Worm (Caenorhabditis elegans) whole organism, L4/young adult: ENCODE data around the gene orc-4.

Experiments
- W03F9.2 ChIP-seq: fragments of 150-350 bp; optimal IDR thresholded peaks from 2 replicates; lab custom pipeline; 2014; ENCODE audit warnings: missing biosample characterization, missing genetic modification characterization
- dao-5 ChIP-seq: sonication (generic microtip); optimal IDR thresholded peaks from 2 replicates; lab custom pipeline; 2016; ENCODE audit warnings: missing genotype, missing genetic modification characterization, moderate library complexity, missing compliant biosample characterization
- him-1 ChIP-seq: sonication (generic microtip); optimal IDR thresholded peaks from 2 replicates; lab custom pipeline; 2016; ENCODE audit warnings: missing genotype, missing genetic modification reagents, missing genetic modification characterization, missing compliant biosample characterization

orc-4 gene

DNA sequence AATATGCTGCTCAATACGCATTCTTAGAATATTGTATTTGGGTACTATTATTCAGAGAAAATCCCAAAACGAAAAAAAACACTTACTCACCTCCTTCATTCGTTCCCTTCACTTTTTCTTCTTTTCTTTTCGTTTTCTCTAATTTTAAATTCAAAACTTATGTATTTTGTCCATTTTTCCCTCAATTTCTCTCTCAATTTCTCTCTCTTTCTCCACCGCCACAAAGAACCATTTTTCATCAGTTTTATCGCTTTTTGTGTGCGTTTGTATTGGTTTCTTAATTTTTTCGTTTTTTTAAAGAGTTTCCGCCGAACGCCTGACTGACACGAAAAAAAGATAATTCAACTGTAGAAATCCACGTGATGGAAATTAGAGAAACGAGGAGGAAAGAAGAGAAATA, 8.7 kb downstream of the orc-4 start, which contains the start of gene cnt-2:
cnt-2 (plus strand) TSS at position 301 of the 400 bp plus-strand sequence.
- TF ChIP-seq dao-5 (tag; lab: Kevin White, UChicago), result no peak
- TF ChIP-seq W03F9.2, result no peak
- no peak for TF ChIP-seq him-1 (tag; lab: Kevin White, UChicago)

ce11 chrIII:10656069-10656468, 10.1 kb downstream of the orc-4 start:
- TF ChIP-seq him-1 (tag; lab: Kevin White, UChicago), result no peak
- no peak for TF ChIP-seq dao-5 (tag; lab: Kevin White, UChicago)
- no peak for TF ChIP-seq W03F9.2

ce11 chrIII:10657661-10658060, 11.7 kb downstream of the orc-4 start:
- TF ChIP-seq him-1 (tag; lab: Kevin White, UChicago) (no peak), dao-5 (tag; lab: Kevin White, UChicago) (no peak), W03F9.2 (no peak)

DNA sequence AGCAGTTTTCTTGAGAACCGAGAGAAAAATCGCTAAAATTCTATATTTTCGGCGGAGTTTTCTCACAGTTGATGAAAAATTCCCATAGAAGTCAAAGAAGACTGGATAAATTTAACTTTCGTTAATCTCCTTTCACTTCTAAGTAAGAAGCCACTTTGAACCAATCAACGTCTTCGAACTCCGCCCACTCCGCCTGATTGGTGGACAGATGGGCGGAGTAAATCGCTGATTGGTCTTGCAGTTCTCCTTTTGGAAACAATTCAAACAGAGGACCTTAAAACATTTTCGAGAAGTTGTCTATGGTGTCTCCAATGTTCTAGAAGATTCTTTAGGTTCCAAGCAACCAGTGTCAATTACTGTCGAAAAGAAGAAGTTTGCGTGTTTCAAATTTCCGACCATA, 12.4 kb downstream of the orc-4 start:
- TF ChIP-seq dao-5 (tag; lab: Kevin White, UChicago) (no peak), W03F9.2 (no peak), him-1 (tag; lab: Kevin White, UChicago) (no peak)

DNA sequence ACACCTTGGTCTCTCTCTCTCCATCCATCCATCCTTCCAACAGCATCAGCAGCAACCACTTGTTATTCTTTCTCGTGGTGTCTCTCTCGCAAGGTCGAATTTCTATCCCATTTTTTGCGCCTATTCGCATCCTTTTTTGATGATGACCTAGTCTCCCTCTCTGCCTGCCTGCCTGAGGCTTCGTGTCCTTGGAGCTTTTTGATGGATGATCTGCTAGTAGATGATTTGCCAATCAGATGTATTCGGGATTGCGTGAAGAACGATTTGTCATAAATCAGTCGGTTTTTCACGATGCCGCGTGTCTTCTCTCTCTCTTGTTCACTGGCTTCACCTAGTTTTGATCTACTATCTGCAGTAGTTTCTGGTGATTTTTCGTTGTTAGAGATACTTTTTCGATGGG, 15.3 kb downstream of the orc-4 start:
- TF ChIP-seq him-1 (tag; lab: Kevin White, UChicago) (no peak), W03F9.2 (no peak), dao-5 (tag; lab: Kevin White, UChicago) (no peak)

- TF ChIP-seq W03F9.2 (no peak), him-1 (tag; lab: Kevin White, UChicago) (no peak), dao-5 (tag; lab: Kevin White, UChicago) (no peak)
Observed at ce11 chrIII:10666640-10667039, 20.7 kb downstream of the orc-4 start.

- TF ChIP-seq him-1 (tag; lab: Kevin White, UChicago) (no peak), dao-5 (tag; lab: Kevin White, UChicago) (no peak), W03F9.2 (no peak)
Observed at ce11 chrIII:10671894-10672293, 25.9 kb downstream of the orc-4 start.

DNA sequence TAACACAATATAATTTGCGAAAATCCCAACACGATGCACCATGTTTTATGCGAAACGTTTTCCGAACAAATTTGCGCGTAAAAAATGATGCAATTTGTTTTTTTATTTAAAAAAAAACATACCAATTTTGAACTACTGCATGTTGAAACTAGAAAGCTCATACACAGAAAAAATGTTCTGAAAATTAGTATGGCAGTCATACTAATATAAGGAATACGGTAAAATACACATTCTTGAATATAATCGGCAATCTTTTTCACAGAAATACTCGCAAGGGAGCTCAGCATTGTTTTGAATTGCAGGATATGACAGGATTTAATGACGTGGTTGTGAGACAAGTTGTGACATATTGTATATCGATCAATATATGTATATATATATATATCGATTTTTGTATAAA, 33.0 kb downstream of the orc-4 start, which contains the start of gene Y39A1A.16:
Y39A1A.16 (plus strand) TSS at position 301 of the 400 bp plus-strand sequence.
- TF ChIP-seq dao-5 (tag; lab: Kevin White, UChicago) (no peak), him-1 (tag; lab: Kevin White, UChicago) (no peak), W03F9.2 (no peak)

DNA sequence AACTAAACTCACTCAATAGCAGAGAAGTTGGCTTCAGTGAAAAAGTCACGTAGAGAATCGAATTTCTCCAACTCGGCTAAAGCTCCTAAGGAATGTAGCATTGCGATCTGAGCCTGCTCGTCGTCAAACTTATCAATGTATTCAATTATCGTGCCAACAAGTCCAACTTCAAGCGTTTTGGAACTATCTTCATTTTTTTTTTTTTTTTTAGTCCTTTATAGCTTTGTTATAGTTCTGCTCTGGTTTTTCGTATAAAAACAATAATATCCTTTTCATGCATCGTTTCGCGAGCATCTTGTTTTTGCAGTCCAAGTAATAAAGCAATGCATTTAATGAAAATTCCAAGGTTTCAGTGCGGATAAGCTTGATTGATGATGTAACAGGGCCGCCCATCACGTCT, 43.1 kb downstream of the orc-4 start, which contains the start of gene Y39A1A.31:
Y39A1A.31 (minus strand) TSS at position 101 of the 400 bp plus-strand sequence.
- no peak for TF ChIP-seq him-1 (tag; lab: Kevin White, UChicago)
- TF ChIP-seq W03F9.2, result no peak
- no peak for TF ChIP-seq dao-5 (tag; lab: Kevin White, UChicago)

DNA sequence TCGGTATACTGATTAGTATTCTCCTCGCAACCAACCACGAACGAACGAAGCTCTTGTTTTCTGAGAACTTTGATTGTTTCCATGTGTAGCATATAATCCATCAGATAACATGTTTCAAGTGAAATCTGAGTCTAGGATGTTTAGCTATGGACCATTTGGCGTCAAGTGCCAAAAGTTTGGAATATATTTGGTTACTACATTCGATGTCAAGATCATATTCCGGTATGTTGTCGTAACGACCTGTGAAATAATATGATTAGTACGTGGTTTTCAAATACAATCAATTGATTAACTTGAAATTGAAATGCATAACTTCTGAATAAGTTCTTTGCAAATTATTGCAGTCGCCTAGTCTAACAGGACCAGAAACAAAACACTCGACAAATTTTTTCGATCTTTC, 45.0 kb downstream of the orc-4 start, which contains the start of gene Y39A1A.17:
Y39A1A.17 (minus strand) TSS at position 101 of the 400 bp plus-strand sequence.
- TF ChIP-seq W03F9.2, result no peak
- no peak for TF ChIP-seq dao-5 (tag; lab: Kevin White, UChicago)

DNA sequence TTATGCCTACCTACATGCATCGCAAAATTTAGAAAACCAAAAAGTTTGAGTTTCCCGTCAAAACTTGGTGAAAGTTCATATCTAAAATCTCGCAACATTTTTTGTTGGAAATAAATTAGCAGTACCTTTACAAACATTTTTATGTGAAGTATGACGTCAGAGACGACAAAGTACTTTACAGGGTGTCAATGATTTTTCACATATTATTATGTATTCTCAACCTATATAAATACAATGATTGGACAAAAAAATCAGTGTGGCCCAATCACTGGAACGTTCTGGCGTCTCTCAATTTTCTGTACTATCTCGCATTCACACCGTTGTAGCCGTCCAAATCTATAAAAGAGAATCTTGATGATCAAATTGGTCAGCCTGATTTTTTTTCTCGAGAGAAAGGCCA, 48.3 kb downstream of the orc-4 start, which contains the start of the genes Y39A1A.18 and fmo-3:
Y39A1A.18 (minus strand) TSS at position 192 of the 400 bp plus-strand sequence.
fmo-3 (plus strand) TSS at position 388 of the 400 bp plus-strand sequence.
- TF ChIP-seq him-1 (tag; lab: Kevin White, UChicago) (no peak), W03F9.2 (no peak), dao-5 (tag; lab: Kevin White, UChicago) (no peak)
